Fruit fly (Drosophila melanogaster) whole organism, embryonic: Measurements from ENCODE around the gene spas.

Experiments used
- CG1024 ChIP-seq: fragments of 200-800 bp; sonication (Bioruptor generic); IDR thresholded peaks from 2 replicates; pipeline ENCODE4 v1.3.6; 2022; ENCODE audit warnings: missing biosample characterization, missing genetic modification characterization
- CG10267 ChIP-seq: fragments of 200-800 bp; sonication (Bioruptor generic); optimal IDR thresholded peaks from 2 replicates; lab custom pipeline; 2018; ENCODE audit warnings: missing biosample characterization, mild to moderate bottlenecking, missing genetic modification characterization, moderate library complexity
- CG10431 ChIP-seq: fragments of 200-800 bp; sonication (Bioruptor generic); optimal IDR thresholded peaks from 3 replicates; lab custom pipeline; 2018; ENCODE audit warnings: missing biosample characterization, mild to moderate bottlenecking, missing genetic modification characterization
- CG11398 ChIP-seq: fragments of 200-800 bp; sonication (Bioruptor generic); optimal IDR thresholded peaks from 2 replicates; lab custom pipeline; 2016; ENCODE audit warnings: missing biosample characterization, missing genetic modification characterization
- CG11560 ChIP-seq: fragments of 200-800 bp; sonication (Bioruptor generic); IDR thresholded peaks from 3 replicates; pipeline ENCODE4 v1.3.6; 2022; ENCODE audit warnings: missing biosample characterization, missing genetic modification characterization
- CG12391 ChIP-seq: fragments of 200-800 bp; sonication (Bioruptor generic); optimal IDR thresholded peaks from 3 replicates; lab custom pipeline; 2018; ENCODE audit warnings: missing biosample characterization, mild to moderate bottlenecking, missing genetic modification characterization, moderate library complexity
- CG15011 ChIP-seq: fragments of 200-800 bp; sonication (Bioruptor generic); optimal IDR thresholded peaks from 3 replicates; lab custom pipeline; 2018; ENCODE audit warnings: missing biosample characterization, mild to moderate bottlenecking, missing genetic modification characterization
- CG17829 ChIP-seq: fragments of 200-800 bp; optimal IDR thresholded peaks from 2 replicates; lab custom pipeline; 2019; ENCODE audit warnings: missing biosample characterization, mild to moderate bottlenecking, missing genetic modification characterization, moderate library complexity
- CG17912 ChIP-seq: fragments of 200-800 bp; sonication (Bioruptor generic); optimal IDR thresholded peaks from 2 replicates; lab custom pipeline; 2018; ENCODE audit warnings: missing biosample characterization, mild to moderate bottlenecking, missing genetic modification characterization
- CG32767 ChIP-seq: fragments of 200-800 bp; sonication (Bioruptor generic); IDR thresholded peaks from 2 replicates; pipeline ENCODE4 v1.3.6; 2022; ENCODE audit warnings: missing biosample characterization, missing genetic modification characterization
- CG3281 ChIP-seq: fragments of 200-800 bp; sonication (Bioruptor generic); optimal IDR thresholded peaks from 3 replicates; lab custom pipeline; 2017; ENCODE audit warnings: missing biosample characterization, mild to moderate bottlenecking, missing genetic modification characterization
- CG34376 ChIP-seq: fragments of 200-800 bp; sonication (Bioruptor generic); optimal IDR thresholded peaks from 2 replicates; lab custom pipeline; 2018; ENCODE audit warnings: missing biosample characterization, mild to moderate bottlenecking, missing genetic modification characterization
- CG34422 ChIP-seq: fragments of 200-800 bp; sonication (Bioruptor generic); IDR thresholded peaks from 3 replicates; pipeline ENCODE4 v1.3.6; 2022; ENCODE audit warnings: missing biosample characterization, missing genetic modification characterization
- CG4360 ChIP-seq: fragments of 200-800 bp; sonication (Bioruptor generic); IDR thresholded peaks from 2 replicates; pipeline ENCODE4 v1.3.6; 2022; ENCODE audit warnings: missing biosample characterization, missing genetic modification characterization
- CG4854 ChIP-seq: fragments of 200-800 bp; sonication (Bioruptor generic); optimal IDR thresholded peaks from 2 replicates; lab custom pipeline; 2016; ENCODE audit warnings: missing biosample characterization, missing genetic modification characterization, inconsistent platforms
- CG6791 ChIP-seq: fragments of 200-800 bp; sonication (Bioruptor generic); IDR thresholded peaks from 3 replicates; pipeline ENCODE4 v1.3.6; 2022; ENCODE audit warnings: missing biosample characterization, missing genetic modification characterization; ENCODE audit not compliant: partially characterized antibody
- CG7357 ChIP-seq: fragments of 200-800 bp; sonication (Bioruptor generic); IDR thresholded peaks from 3 replicates; pipeline ENCODE4 v1.3.6; 2022; ENCODE audit warnings: missing biosample characterization, missing genetic modification characterization
- CG7786 ChIP-seq: fragments of 200-800 bp; sonication (Bioruptor generic); optimal IDR thresholded peaks from 2 replicates; lab custom pipeline; 2016; ENCODE audit warnings: missing biosample characterization, missing genetic modification characterization
- CoRest ChIP-seq: fragments of 200-800 bp; sonication (Bioruptor generic); optimal IDR thresholded peaks from 3 replicates; lab custom pipeline; 2018; ENCODE audit warnings: missing biosample characterization, mild to moderate bottlenecking, missing genetic modification characterization, moderate library complexity
- Dfd ChIP-seq, 2 experiments: fragments of >200 bp; optimal IDR thresholded peaks; 2 replicates each; lab custom pipeline; 2017; ENCODE audit warnings: missing biosample characterization in 2 of 2, missing genetic modification characterization in 2 of 2
- Ets65A ChIP-seq: fragments of 200-800 bp; sonication (Bioruptor generic); peaks from one replicate; lab custom pipeline; 2016; ENCODE audit warnings: missing biosample characterization, missing genetic modification characterization
- HHEX ChIP-seq: fragments of 200-800 bp; sonication (Bioruptor generic); optimal IDR thresholded peaks from 3 replicates; lab custom pipeline; 2017; ENCODE audit warnings: missing biosample characterization, mild to moderate bottlenecking, missing genetic modification characterization, missing genetic modification reagents
- HmgD ChIP-seq: fragments of 200-800 bp; sonication (Bioruptor generic); optimal IDR thresholded peaks from 3 replicates; lab custom pipeline; 2016; ENCODE audit warnings: missing biosample characterization, missing genetic modification characterization
- Hr39 ChIP-seq: fragments of >200 bp; optimal IDR thresholded peaks from 2 replicates; lab custom pipeline; 2017
- MBD-R2 ChIP-seq: fragments of 200-800 bp; sonication (Bioruptor generic); IDR thresholded peaks from 2 replicates; pipeline ENCODE4 v1.3.6; 2022; ENCODE audit warnings: missing biosample characterization, missing genetic modification characterization
- Max ChIP-seq: fragments of 200-800 bp; sonication (Bioruptor generic); optimal IDR thresholded peaks from 2 replicates; lab custom pipeline; 2016; ENCODE audit warnings: missing biosample characterization, mild to moderate bottlenecking, missing genetic modification characterization
- Med ChIP-seq: fragments of 200-800 bp; sonication (Bioruptor generic); peaks from one replicate; lab custom pipeline; 2016; ENCODE audit warnings: missing biosample characterization, missing genetic modification characterization, mild to moderate bottlenecking, inconsistent platforms, moderate library complexity
- Pdp1 ChIP-seq, 2 experiments: fragments of 200-800 bp; sonication (Bioruptor generic); optimal IDR thresholded peaks; 3 replicates each; lab custom pipeline; 2016; ENCODE audit warnings: missing biosample characterization in 2 of 2, missing genetic modification characterization in 2 of 2, mild to moderate bottlenecking in 1 of 2, moderate library complexity in 1 of 2
- Sox100B ChIP-seq: fragments of 200-800 bp; sonication (Bioruptor generic); optimal IDR thresholded peaks from 3 replicates; lab custom pipeline; 2018; ENCODE audit warnings: missing biosample characterization, mild to moderate bottlenecking, missing genetic modification characterization
- Sry-δ ChIP-seq: fragments of 200-800 bp; sonication (Bioruptor generic); optimal IDR thresholded peaks from 2 replicates; lab custom pipeline; 2016; ENCODE audit warnings: missing biosample characterization, missing genetic modification characterization
- cas ChIP-seq: fragments of 200-800 bp; sonication (Bioruptor generic); IDR thresholded peaks from 2 replicates; pipeline ENCODE4 v1.3.6; 2022; ENCODE audit warnings: missing biosample characterization, missing genetic modification characterization
- cato ChIP-seq: fragments of 200-800 bp; sonication (Bioruptor generic); optimal IDR thresholded peaks from 2 replicates; lab custom pipeline; 2016; ENCODE audit warnings: missing biosample characterization, missing genetic modification characterization, borderline replicate concordance
- caup ChIP-seq: fragments of 200-800 bp; sonication (Bioruptor generic); optimal IDR thresholded peaks from 3 replicates; lab custom pipeline; 2017; ENCODE audit warnings: missing biosample characterization, mild to moderate bottlenecking, missing genetic modification characterization, moderate library complexity; ENCODE audit not compliant: severe bottlenecking
- chn ChIP-seq: fragments of 200-800 bp; sonication (Bioruptor generic); optimal IDR thresholded peaks from 2 replicates; lab custom pipeline; 2016; ENCODE audit warnings: missing biosample characterization, missing genetic modification characterization
- dpn ChIP-seq, 2 experiments: fragments of 200-800 bp; sonication (Bioruptor generic); optimal IDR thresholded peaks; 3 replicates each; lab custom pipeline; 2016; ENCODE audit warnings: missing biosample characterization in 2 of 2, missing genetic modification characterization in 2 of 2
- fru ChIP-seq: fragments of >200 bp; optimal IDR thresholded peaks from 2 replicates; lab custom pipeline; 2017
- gro ChIP-seq: fragments of 200-800 bp; sonication (Bioruptor generic); optimal IDR thresholded peaks from 2 replicates; lab custom pipeline; 2016; ENCODE audit warnings: missing biosample characterization, missing genetic modification characterization
- gsb ChIP-seq: fragments of 200-800 bp; sonication (Bioruptor generic); IDR thresholded peaks from 2 replicates; pipeline ENCODE4 v1.3.6; 2022; ENCODE audit warnings: missing biosample characterization, missing genetic modification characterization
- hth ChIP-seq: fragments of >200 bp; optimal IDR thresholded peaks from 2 replicates; lab custom pipeline; 2017; ENCODE audit warnings: inconsistent platforms
- lbe ChIP-seq: fragments of 200-800 bp; sonication (Bioruptor generic); optimal IDR thresholded peaks from 2 replicates; lab custom pipeline; 2016; ENCODE audit warnings: missing biosample characterization, mild to moderate bottlenecking, missing genetic modification characterization
- nerfin-1 ChIP-seq: fragments of 200-800 bp; sonication (Bioruptor generic); optimal IDR thresholded peaks from 3 replicates; lab custom pipeline; 2019; ENCODE audit warnings: missing biosample characterization, mild to moderate bottlenecking, missing genetic modification characterization, moderate library complexity
- pb ChIP-seq: fragments of 200-800 bp; sonication (Bioruptor generic); optimal IDR thresholded peaks from 3 replicates; lab custom pipeline; 2016; ENCODE audit warnings: missing biosample characterization, missing genetic modification characterization
- pfk ChIP-seq: fragments of 200-800 bp; sonication (Bioruptor generic); optimal IDR thresholded peaks from 2 replicates; lab custom pipeline; 2018; ENCODE audit warnings: missing biosample characterization, mild to moderate bottlenecking, missing genetic modification characterization, moderate library complexity
- pho ChIP-seq: fragments of 200-800 bp; sonication (Bioruptor generic); optimal IDR thresholded peaks from 2 replicates; lab custom pipeline; 2016; ENCODE audit warnings: missing biosample characterization, missing genetic modification characterization
- scrt ChIP-seq: fragments of 200-800 bp; sonication (Bioruptor generic); optimal IDR thresholded peaks from 2 replicates; lab custom pipeline; 2018; ENCODE audit warnings: missing biosample characterization, mild to moderate bottlenecking, missing genetic modification characterization, moderate library complexity
- sna ChIP-seq: fragments of 200-800 bp; sonication (Bioruptor generic); IDR thresholded peaks from 2 replicates; pipeline ENCODE4 v1.3.6; 2022; ENCODE audit warnings: missing biosample characterization, missing genetic modification characterization; ENCODE audit not compliant: partially characterized antibody
- sob ChIP-seq: fragments of 200-800 bp; sonication (Bioruptor generic); IDR thresholded peaks from 2 replicates; pipeline ENCODE4 v1.3.6; 2022; ENCODE audit warnings: missing biosample characterization, missing genetic modification characterization
- sr ChIP-seq: fragments of 200-800 bp; sonication (Bioruptor generic); IDR thresholded peaks from 3 replicates; pipeline ENCODE4 v1.3.6; 2022; ENCODE audit warnings: missing biosample characterization, missing genetic modification characterization
- wdn ChIP-seq: fragments of 200-800 bp; sonication (Bioruptor generic); IDR thresholded peaks from 2 replicates; pipeline ENCODE4 v1.3.6; 2022; ENCODE audit warnings: missing biosample characterization, missing genetic modification characterization
- zf30C ChIP-seq: fragments of 200-800 bp; sonication (Bioruptor generic); optimal IDR thresholded peaks from 3 replicates; lab custom pipeline; 2018; ENCODE audit warnings: missing biosample characterization, mild to moderate bottlenecking, missing genetic modification characterization

spas gene

dm6 chr3R:24037538-24038265, at the start of gene spas (continued):
- TF ChIP-seq CG3281 (GFP tag; lab: Kevin White, UChicago) (peak; percentile 50), MBD-R2 (peak; percentile 87), pb (GFP tag; lab: Kevin White, UChicago) (peak; percentile 26), sob (peak; percentile 80), wdn (GFP tag; lab: Robert Waterston, UW) (no peak; the same call in 1 of the 2 replicates), cato (no peak), Hr39 (lab: Kevin White, UChicago) (no peak), CG11398 (GFP tag; lab: Kevin White, UChicago) (peak; percentile 42), CG12391 (tag; lab: Kevin White, UChicago) (peak; percentile 81), CG4854 (peak; percentile 45), CG11560 (tag; lab: Robert Waterston, UW) (0 out of 3 replicates have a peak, but pooled peaks have one; percentile 30), CG10267 (peak; percentile 65), nerfin-1 (tag; lab: Kevin White, UChicago) (peak; percentile 53), scrt (no peak), CG15011 (no peak), Pdp1 (GFP tag; optimal IDR thresholded peaks at IDR 0.05; lab: Kevin White, UChicago) (peak; percentile 73 to 95), CG1024 (GFP tag; lab: Robert Waterston, UW) (peak; percentile 53), hth (lab: Kevin White, UChicago) (no peak), CG34376 (GFP tag; lab: Kevin White, UChicago) (peak; percentile 37), CG32767 (GFP tag; lab: Robert Waterston, UW) (no peak; the same call in 1 of the 2 replicates), HmgD (GFP tag; lab: Kevin White, UChicago) (peak; percentile 50), cas (GFP tag; lab: Robert Waterston, UW) (no peak), Sry-δ (GFP tag; lab: Kevin White, UChicago) (peak; percentile 95), zf30C (GFP tag; lab: Kevin White, UChicago) (no peak), CG6791 (GFP tag; lab: Robert Waterston, UW) (peak; percentile 95), CG34422 (GFP tag; lab: Robert Waterston, UW) (peak; percentile 82), Dfd (GFP tag; optimal IDR thresholded peaks at IDR 0.05; lab: Kevin White, UChicago) (no peak), Sox100B (GFP tag; lab: Kevin White, UChicago) (no peak), gro (peak; percentile 14), fru (lab: Kevin White, UChicago) (no peak), gsb (GFP tag; lab: Robert Waterston, UW) (peak; percentile 31; the same call in 1 of the 2 replicates), chn (peak; percentile 80), caup (peak; percentile 34), CG7357 (GFP tag; lab: Robert Waterston, UW) (peak; percentile 66; the same call in 2 of the 3 replicates), CG17912 (GFP tag; lab: Kevin White, UChicago) (no peak), sr (no peak), CG7786 (peak; percentile 78), CG17829 (tag; lab: Kevin White, UChicago) (peak; percentile 62), Max (GFP tag; lab: Kevin White, UChicago) (peak; percentile 24), CG4360 (no peak), Med (GFP tag; lab: Kevin White, UChicago) (peak; percentile 95), pfk (GFP tag; lab: Kevin White, UChicago) (no peak), dpn (GFP tag; optimal IDR thresholded peaks at IDR 0.05; lab: Kevin White, UChicago) (peak; percentile 69 to 79), CoRest (tag; lab: Kevin White, UChicago) (peak; percentile 81), CG10431 (GFP tag; lab: Kevin White, UChicago) (no peak), HHEX (peak; percentile 44), Ets65A (peak; percentile 96), lbe (no peak), pho (GFP tag; lab: Kevin White, UChicago) (peak; percentile 83), sna (GFP tag; lab: Robert Waterston, UW) (peak; percentile 96)
